Fruit fly (Drosophila melanogaster) ovary, adult (tissue): Measurements from ENCODE around the gene TBC1D16.

Source experiments
- CG17801 ChIP-seq: fragments of 200-800 bp; optimal IDR thresholded peaks from 2 replicates; lab custom pipeline; 2019; ENCODE audit warnings: missing biosample characterization, mild to moderate bottlenecking, missing genetic modification characterization, moderate library complexity; ENCODE audit not compliant: partially characterized antibody

TBC1D16 gene

dm6 chr2L:10396877-10397587 lies 38.4 kb downstream of the TBC1D16 start:
- TF ChIP-seq CG17801 (GFP tag; lab: Kevin White, UChicago), result no peak

- peak; percentile 4 for TF ChIP-seq CG17801 (GFP tag; lab: Kevin White, UChicago)
Measured at dm6 chr2L:10396488-10396824, 39.0 kb downstream of the TBC1D16 start, which contains the start of gene Cnot4. Gene Cnot4 (plus strand): TSS chr2L:10396716.

- no peak for TF ChIP-seq CG17801 (GFP tag; lab: Kevin White, UChicago)
Measured at dm6 chr2L:10395642-10396487, 39.6 kb downstream of the TBC1D16 start, which contains the start of gene Mdh1. Gene Mdh1 (minus strand): TSS chr2L:10396332.

dm6 chr2L:10395035-10395434 lies 40.4 kb downstream of the TBC1D16 start:
- peak; percentile 8 for TF ChIP-seq CG17801 (GFP tag; lab: Kevin White, UChicago)

DNA sequence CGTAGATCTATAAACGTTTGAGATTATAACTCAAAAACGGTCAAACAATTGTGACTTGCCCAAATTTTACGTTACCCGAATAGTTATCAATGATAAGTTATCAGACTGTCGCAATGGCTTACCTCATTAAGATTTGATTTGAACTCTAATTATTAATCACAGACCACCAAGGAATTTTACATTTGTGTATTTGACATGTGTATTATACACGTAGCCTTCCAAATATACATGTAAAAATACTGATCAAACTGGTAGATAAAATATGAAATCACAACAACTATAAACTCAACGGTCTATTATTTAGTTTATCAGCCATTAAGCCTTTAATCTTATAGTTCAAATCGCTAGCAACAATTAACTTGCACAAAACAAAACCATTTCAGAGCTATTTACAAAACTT lies 42.0 kb downstream of the TBC1D16 start:
- no peak for TF ChIP-seq CG17801 (GFP tag; lab: Kevin White, UChicago)

DNA sequence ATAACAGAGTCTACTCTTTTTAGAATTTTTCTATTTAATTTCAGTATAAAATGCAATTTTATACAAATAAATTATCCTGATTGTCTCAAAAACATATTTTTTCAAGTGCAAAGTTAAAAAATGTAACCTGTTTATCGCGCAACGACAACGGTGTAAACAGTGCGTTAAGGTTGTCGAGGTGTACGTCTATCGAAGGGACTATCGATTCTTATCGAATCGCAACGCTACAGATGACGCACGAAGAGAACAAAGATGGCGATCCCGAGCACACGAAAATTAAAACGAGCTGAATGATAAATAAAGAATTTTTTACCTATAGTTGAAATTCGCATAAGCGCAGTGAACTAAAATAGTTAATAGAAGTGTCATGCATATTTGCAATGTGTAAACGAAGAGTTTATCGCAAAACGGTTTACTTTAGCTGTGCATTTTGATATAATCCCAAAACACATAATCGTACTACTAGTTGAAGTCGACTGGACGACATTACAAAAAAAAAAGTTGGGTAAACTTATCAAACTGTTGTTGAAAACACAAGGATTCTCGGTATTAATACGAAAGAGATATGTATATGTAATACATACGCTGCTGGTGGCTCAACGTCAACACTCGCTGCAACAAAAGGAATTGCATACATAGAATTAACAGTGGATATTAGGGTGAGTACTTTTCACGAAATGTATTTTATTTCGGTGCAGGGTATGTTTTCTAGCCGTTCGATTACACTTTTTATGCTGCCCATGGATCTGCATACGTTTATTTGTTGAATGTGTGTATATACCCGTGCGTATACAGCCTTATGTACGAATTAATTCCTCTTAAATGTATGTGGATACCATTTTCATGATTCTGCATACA lies 47.4 kb downstream of the TBC1D16 start, which contains the start of gene da:
Gene da (plus strand): TSS at position 237 of the 858 bp plus-strand sequence.
- TF ChIP-seq CG17801 (GFP tag; lab: Kevin White, UChicago), result peak; percentile 41

DNA sequence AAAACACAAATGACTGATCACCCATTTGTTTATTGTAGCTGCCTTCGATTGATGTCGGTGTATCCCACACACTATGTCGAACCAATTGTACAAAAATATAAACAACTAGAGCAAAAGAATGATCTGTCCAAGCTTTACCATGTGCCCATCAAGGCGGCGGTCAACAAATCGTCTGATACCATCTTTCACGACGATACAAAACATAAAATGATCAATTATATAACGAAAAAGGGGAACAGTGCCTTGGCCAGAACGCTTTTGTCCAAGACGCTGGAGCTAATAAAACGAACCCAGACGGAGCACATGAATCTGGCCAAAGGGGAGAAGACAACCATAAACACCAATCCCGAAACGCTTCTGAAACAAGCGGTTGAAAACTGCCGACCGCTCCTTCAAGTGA lies 48.6 kb downstream of the TBC1D16 start:
- TF ChIP-seq CG17801 (GFP tag; lab: Kevin White, UChicago), result no peak

DNA sequence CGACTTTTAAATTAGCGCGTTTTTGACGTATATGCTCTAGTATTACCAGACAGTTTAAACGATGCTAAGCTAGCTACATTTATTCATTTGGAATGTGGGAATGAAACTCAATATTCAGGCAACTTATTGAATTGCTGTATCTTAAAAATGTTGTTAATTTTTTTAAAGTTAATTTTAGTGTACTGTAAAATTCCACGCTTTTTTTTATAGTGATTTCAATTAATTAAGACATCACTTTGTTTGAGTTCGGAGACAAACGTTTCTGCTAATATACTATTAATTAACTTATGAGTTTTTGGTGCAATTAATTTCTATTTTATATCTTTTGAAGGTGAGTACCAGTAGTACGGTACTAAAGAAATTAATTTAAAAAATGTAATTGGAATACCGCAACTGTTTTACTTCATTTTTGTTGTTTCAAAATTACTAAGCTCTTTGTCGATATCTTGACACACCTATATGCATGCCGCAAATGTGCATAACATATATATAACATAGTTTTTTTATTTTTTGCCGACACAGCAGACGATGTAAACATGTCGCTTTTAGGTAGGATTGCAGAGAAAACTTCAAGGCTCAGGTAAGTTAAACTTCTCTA lies 49.1 kb downstream of the TBC1D16 start, which contains the start of the genes Cdk1 and mRpS7:
Gene Cdk1 (minus strand): TSS at position 55 of the 598 bp plus-strand sequence.
Gene mRpS7 (plus strand): TSS at position 455 of the 598 bp plus-strand sequence.
- TF ChIP-seq CG17801 (GFP tag; lab: Kevin White, UChicago), result peak; percentile 36
